Worm (Caenorhabditis elegans) whole organism, L3 larva: ENCODE measurements around the gene atg-2.

ENCODE experiments used
- R02D3.7 ChIP-seq: fragments of 150-350 bp; optimal IDR thresholded peaks from 2 replicates; lab custom pipeline; 2014; ENCODE audit warnings: missing biosample characterization, missing genetic modification characterization
- ZK546.5 ChIP-seq: sonication (generic microtip); optimal IDR thresholded peaks from 2 replicates; lab custom pipeline; 2017; ENCODE audit warnings: missing biosample characterization, missing genetic modification characterization
- aly-2 ChIP-seq: fragments of 150-350 bp; optimal IDR thresholded peaks from 2 replicates; lab custom pipeline; 2014; ENCODE audit warnings: missing biosample characterization, missing genetic modification characterization
- ama-1 ChIP-seq: fragments of 150-350 bp; optimal IDR thresholded peaks from 2 replicates; lab custom pipeline; 2018
- ceh-16 ChIP-seq: sonication (generic microtip); optimal IDR thresholded peaks from 2 replicates; lab custom pipeline; 2017; ENCODE audit warnings: missing biosample characterization, missing genetic modification characterization
- ceh-28 ChIP-seq: fragments of 150-350 bp; optimal IDR thresholded peaks from 2 replicates; lab custom pipeline; 2014; ENCODE audit warnings: missing biosample characterization, missing genetic modification reagents, missing genetic modification characterization
- ceh-82 ChIP-seq: fragments of 150-350 bp; optimal IDR thresholded peaks from 2 replicates; lab custom pipeline; 2014; ENCODE audit warnings: missing biosample characterization, missing genetic modification characterization
- egl-27 ChIP-seq: sonication (generic microtip); optimal IDR thresholded peaks from 4 replicates; lab custom pipeline; 2017; ENCODE audit warnings: missing biosample characterization, missing genetic modification reagents, missing genetic modification characterization
- egl-5 ChIP-seq: fragments of 150-350 bp; optimal IDR thresholded peaks from 2 replicates; lab custom pipeline; 2017; ENCODE audit warnings: missing biosample characterization, missing genetic modification reagents, missing genetic modification characterization, inconsistent platforms
- elt-1 ChIP-seq: fragments of 150-350 bp; optimal IDR thresholded peaks from 2 replicates; lab custom pipeline; 2014; ENCODE audit warnings: missing biosample characterization, missing genetic modification characterization
- elt-2 ChIP-seq: sonication (generic microtip); optimal IDR thresholded peaks from 2 replicates; lab custom pipeline; 2016; ENCODE audit warnings: missing genetic modification reagents, mild to moderate bottlenecking, missing genetic modification characterization, missing compliant biosample characterization
- elt-3 ChIP-seq, 3 experiments: fragments of 150-350 bp in 1 of 3; sonication (generic microtip) in 2 of 3; optimal IDR thresholded peaks; 2 replicates in 2 of 3; 4 replicates in 1 of 3; lab custom pipeline; 2014 to 2017; ENCODE audit warnings: missing biosample characterization in 3 of 3, missing genetic modification characterization in 3 of 3
- eor-1 ChIP-seq, 2 experiments: fragments of 150-350 bp; optimal IDR thresholded peaks; 2 replicates each; lab custom pipeline; 2014 to 2018; ENCODE audit warnings: missing biosample characterization in 2 of 2, missing genetic modification characterization in 2 of 2
- fkh-2 ChIP-seq: fragments of 150-350 bp; optimal IDR thresholded peaks from 2 replicates; lab custom pipeline; 2014; ENCODE audit warnings: missing biosample characterization, missing genetic modification reagents, missing genetic modification characterization
- lin-39 ChIP-seq: fragments of 150-350 bp; optimal IDR thresholded peaks from 2 replicates; lab custom pipeline; 2018; ENCODE audit warnings: missing biosample characterization, missing genetic modification reagents, missing genetic modification characterization
- lsy-12 ChIP-seq: sonication (generic microtip); optimal IDR thresholded peaks from 2 replicates; lab custom pipeline; 2016; ENCODE audit warnings: mild to moderate bottlenecking, missing genetic modification characterization, missing compliant biosample characterization
- mdl-1 ChIP-seq: fragments of 150-350 bp; optimal IDR thresholded peaks from 2 replicates; lab custom pipeline; 2014; ENCODE audit warnings: missing biosample characterization, missing genetic modification characterization
- mml-1 ChIP-seq: fragments of 150-350 bp; sonication (generic microtip); optimal IDR thresholded peaks from 3 replicates; lab custom pipeline; 2014; ENCODE audit warnings: missing biosample characterization, missing genetic modification characterization
- nfya-1 ChIP-seq: sonication (generic microtip); optimal IDR thresholded peaks from 2 replicates; lab custom pipeline; 2017; ENCODE audit warnings: missing genetic modification characterization, mild to moderate bottlenecking, missing compliant biosample characterization, antibody characterized with exemption, moderate library complexity; ENCODE audit not compliant: insufficient read depth
- nhr-11 ChIP-seq: fragments of 150-350 bp; optimal IDR thresholded peaks from 2 replicates; lab custom pipeline; 2014; ENCODE audit warnings: missing biosample characterization, missing genetic modification characterization
- nhr-12 ChIP-seq: fragments of 150-350 bp; optimal IDR thresholded peaks from 2 replicates; lab custom pipeline; 2014; ENCODE audit warnings: missing biosample characterization, missing genetic modification characterization
- nhr-23 ChIP-seq: fragments of 150-350 bp; optimal IDR thresholded peaks from 2 replicates; lab custom pipeline; 2014; ENCODE audit warnings: missing biosample characterization, missing genetic modification reagents, missing genetic modification characterization
- nhr-25 ChIP-seq: sonication (generic microtip); optimal IDR thresholded peaks from 2 replicates; lab custom pipeline; 2017; ENCODE audit warnings: missing biosample characterization, missing genetic modification characterization
- nhr-28 ChIP-seq: fragments of 150-350 bp; optimal IDR thresholded peaks from 2 replicates; lab custom pipeline; 2014; ENCODE audit warnings: missing biosample characterization, missing genetic modification characterization
- nhr-43 ChIP-seq: sonication (generic microtip); optimal IDR thresholded peaks from 2 replicates; lab custom pipeline; 2016; ENCODE audit warnings: mild to moderate bottlenecking, missing genetic modification characterization, missing compliant biosample characterization; ENCODE audit not compliant: poor library complexity, severe bottlenecking
- nhr-67 ChIP-seq: fragments of 150-350 bp; optimal IDR thresholded peaks from 2 replicates; lab custom pipeline; 2014; ENCODE audit warnings: missing biosample characterization, missing genetic modification characterization
- nhr-77 ChIP-seq: fragments of 150-350 bp; optimal IDR thresholded peaks from 2 replicates; lab custom pipeline; 2014; ENCODE audit warnings: missing biosample characterization, missing genetic modification characterization
- pha-4 ChIP-seq: fragments of 150-350 bp; optimal IDR thresholded peaks from 2 replicates; lab custom pipeline; 2014; ENCODE audit warnings: missing biosample characterization, missing genetic modification reagents, missing genetic modification characterization
- pqm-1 ChIP-seq: fragments of 150-350 bp; optimal IDR thresholded peaks from 2 replicates; lab custom pipeline; 2017; ENCODE audit warnings: missing biosample characterization, missing genetic modification characterization, inconsistent platforms
- sea-2 ChIP-seq: fragments of 150-350 bp; sonication (generic microtip); optimal IDR thresholded peaks from 4 replicates; lab custom pipeline; 2014; ENCODE audit warnings: missing biosample characterization, missing genetic modification reagents, missing genetic modification characterization
- snpc-4 ChIP-seq: fragments of 150-350 bp; optimal IDR thresholded peaks from 2 replicates; lab custom pipeline; 2014; ENCODE audit warnings: missing biosample characterization, missing genetic modification characterization
- unc-62 ChIP-seq: fragments of 150-350 bp; sonication (generic microtip); optimal IDR thresholded peaks from 4 replicates; lab custom pipeline; 2014; ENCODE audit warnings: missing biosample characterization, missing genetic modification reagents, missing genetic modification characterization
- zag-1 ChIP-seq: fragments of 150-350 bp; optimal IDR thresholded peaks from 2 replicates; lab custom pipeline; 2014; ENCODE audit warnings: missing biosample characterization, missing genetic modification characterization
- ztf-11 ChIP-seq: fragments of 150-350 bp; optimal IDR thresholded peaks from 2 replicates; lab custom pipeline; 2014; ENCODE audit warnings: missing biosample characterization, missing genetic modification characterization
- ztf-4 ChIP-seq: fragments of 150-350 bp; optimal IDR thresholded peaks from 2 replicates; lab custom pipeline; 2014; ENCODE audit warnings: missing biosample characterization, missing genetic modification characterization

Gene atg-2

ce11 chrX:6806463-6806862 lies at the start of gene atg-2:
atg-2 (plus strand) TSS chrX:6806763.
- TF ChIP-seq pqm-1 (tag; lab: Kevin White, UChicago), result no peak
- TF ChIP-seq mdl-1, result no peak
- TF ChIP-seq nhr-25 (tag; lab: Kevin White, UChicago), result no peak
- no peak for TF ChIP-seq lsy-12
- TF ChIP-seq ceh-82 (tag; lab: Kevin White, UChicago), result no peak
- TF ChIP-seq nhr-11 (tag; lab: Kevin White, UChicago), result no peak
- no peak for TF ChIP-seq nfya-1
- TF ChIP-seq, all 47 proteins: peak for 0

ce11 chrX:6761211-6761610 lies 45.4 kb upstream of the atg-2 start:
- TF ChIP-seq elt-2 (tag; lab: Kevin White, UChicago), result peak; percentile 51
- TF ChIP-seq egl-5 (tag; lab: Kevin White, UChicago), result no peak
- peak; percentile 44 for TF ChIP-seq pqm-1 (tag; lab: Kevin White, UChicago)
- no peak for TF ChIP-seq sea-2 (GFP tag; lab: Kevin White, UChicago)
- TF ChIP-seq nhr-77 (tag; lab: Kevin White, UChicago), result no peak
- no peak for TF ChIP-seq ZK546.5
- no peak for TF ChIP-seq R02D3.7
- no peak for TF ChIP-seq nhr-12
- no peak for TF ChIP-seq ceh-16 (tag; lab: Kevin White, UChicago)
- no peak for TF ChIP-seq ztf-4 (tag; lab: Kevin White, UChicago)

- peak; percentile 16 for TF ChIP-seq pqm-1 (tag; lab: Kevin White, UChicago)
- peak; percentile 35 for TF ChIP-seq pha-4 (tag; lab: Kevin White, UChicago)
- peak; percentile 72 for TF ChIP-seq elt-2 (tag; lab: Kevin White, UChicago)
- TF ChIP-seq nhr-23 (tag; lab: Kevin White, UChicago), result no peak
- TF ChIP-seq, all 47 proteins: peak for 3
Measured at ce11 chrX:6761688-6762185, 44.8 kb upstream of the atg-2 start, which contains the start of gene abts-4. abts-4 (minus strand) TSS chrX:6761738.

ce11 chrX:6778014-6778413 lies 28.5 kb upstream of the atg-2 start, which contains the start of gene irk-1:
irk-1 (minus strand) TSS chrX:6778114.
- TF ChIP-seq nhr-43 (tag; lab: Kevin White, UChicago) (no peak), egl-5 (tag; lab: Kevin White, UChicago) (no peak), mml-1 (tag; lab: Kevin White, UChicago) (no peak), nhr-25 (tag; lab: Kevin White, UChicago) (no peak), lsy-12 (no peak), fkh-2 (tag; lab: Kevin White, UChicago) (no peak), zag-1 (tag; lab: Kevin White, UChicago) (no peak), elt-1 (no peak), elt-3 (tag; optimal IDR thresholded peaks at IDR 0.05; lab: Kevin White, UChicago) (no peak), ama-1 (lab: Kevin White, UChicago) (no peak), nhr-67 (tag; lab: Kevin White, UChicago) (no peak)

ce11 chrX:6782857-6783256 lies 23.7 kb upstream of the atg-2 start, which contains the start of gene idpp-6:
idpp-6 (plus strand) TSS chrX:6783157.
- TF ChIP-seq egl-5 (tag; lab: Kevin White, UChicago) (no peak), lin-39 (no peak), aly-2 (tag; lab: Kevin White, UChicago) (no peak), snpc-4 (tag; lab: Kevin White, UChicago) (no peak), ZK546.5 (no peak), nfya-1 (no peak), elt-3 (tag; optimal IDR thresholded peaks at IDR 0.05; lab: Kevin White, UChicago) (no peak), elt-1 (no peak), eor-1 (tag; optimal IDR thresholded peaks at IDR 0.05; lab: Kevin White, UChicago) (no peak), nhr-67 (tag; lab: Kevin White, UChicago) (no peak), lsy-12 (no peak), pha-4 (tag; lab: Kevin White, UChicago) (no peak), ztf-11 (no peak), egl-27 (tag; lab: Kevin White, UChicago) (no peak), elt-2 (tag; lab: Kevin White, UChicago) (no peak), nhr-28 (tag; lab: Kevin White, UChicago) (no peak), ztf-4 (tag; lab: Kevin White, UChicago) (no peak), ceh-28 (tag; lab: Kevin White, UChicago) (no peak), unc-62 (GFP tag; lab: Kevin White, UChicago) (no peak)
